Worm (Caenorhabditis elegans) whole organism, young adult: ENCODE measurements around the gene Y45F3A.1.

Experiments used
- B0035.1 ChIP-seq: sonication (generic microtip); optimal IDR thresholded peaks from 2 replicates; lab custom pipeline; 2016; ENCODE audit warnings: missing genetic modification characterization, mild to moderate bottlenecking, missing compliant biosample characterization, missing genotype, missing genetic modification reagents
- B0261.1 ChIP-seq: sonication (generic microtip); optimal IDR thresholded peaks from 2 replicates; lab custom pipeline; 2016; ENCODE audit warnings: mild to moderate bottlenecking, missing genetic modification characterization, moderate library complexity, missing compliant biosample characterization
- F33H1.4 ChIP-seq: fragments of 200-800 bp; sonication (Bioruptor generic); IDR thresholded peaks from 2 replicates; pipeline ENCODE4 v1.3.6; 2022; ENCODE audit warnings: missing genetic modification reagents, missing genetic modification characterization, missing compliant biosample characterization
- Y67H2A.10 ChIP-seq: fragments of 200-800 bp; sonication (Bioruptor generic); conservative IDR thresholded peaks from 2 replicates; pipeline ENCODE4 v1.3.6; 2022; ENCODE audit warnings: missing genetic modification reagents, missing genetic modification characterization, missing compliant biosample characterization
- Y95B8A.8 ChIP-seq: fragments of 200-800 bp; sonication (Bioruptor generic); IDR thresholded peaks from 2 replicates; pipeline ENCODE4 v1.3.6; 2022; ENCODE audit warnings: missing genetic modification reagents, missing genetic modification characterization, missing compliant biosample characterization
- ZK185.1 ChIP-seq: sonication (generic microtip); optimal IDR thresholded peaks from 2 replicates; lab custom pipeline; 2016; ENCODE audit warnings: mild to moderate bottlenecking, missing genetic modification characterization, missing compliant biosample characterization; ENCODE audit not compliant: poor library complexity, severe bottlenecking
- akir-1 ChIP-seq: fragments of 200-800 bp; sonication (Bioruptor generic); optimal IDR thresholded peaks from 2 replicates; lab custom pipeline; 2018; ENCODE audit warnings: mild to moderate bottlenecking, missing genetic modification characterization, moderate library complexity, missing compliant biosample characterization
- aptf-3 ChIP-seq: fragments of 200-800 bp; sonication (Bioruptor generic); IDR thresholded peaks from 2 replicates; pipeline ENCODE4 v1.3.6; 2022; ENCODE audit warnings: missing genetic modification characterization, missing compliant biosample characterization
- bed-2 ChIP-seq: fragments of 200-800 bp; sonication (Bioruptor generic); IDR thresholded peaks from 2 replicates; pipeline ENCODE4 v1.3.6; 2022; ENCODE audit warnings: missing genetic modification reagents, missing genetic modification characterization, missing compliant biosample characterization
- ccch-3 ChIP-seq: fragments of 200-800 bp; sonication (Bioruptor generic); optimal IDR thresholded peaks from 2 replicates; lab custom pipeline; 2018; ENCODE audit warnings: mild to moderate bottlenecking, missing genetic modification characterization, missing compliant biosample characterization
- cebp-1 ChIP-seq, 2 experiments: fragments of 200-800 bp in 1 of 2; sonication (Bioruptor generic) in 1 of 2; sonication (generic microtip) in 1 of 2; IDR thresholded peaks in 1 of 2; optimal IDR thresholded peaks in 1 of 2; 2 replicates each; pipeline versions ENCODE4 v1.3.6 to Lab custom; 2017 to 2022; ENCODE audit warnings: missing compliant biosample characterization in 2 of 2, missing genetic modification characterization in 2 of 2, mild to moderate bottlenecking in 1 of 2, missing genetic modification reagents in 1 of 2, moderate library complexity in 1 of 2
- cebp-2 ChIP-seq: fragments of 200-800 bp; sonication (Bioruptor generic); IDR thresholded peaks from 2 replicates; pipeline ENCODE4 v1.3.6; 2022; ENCODE audit warnings: missing genetic modification characterization, missing compliant biosample characterization
- ceh-100 ChIP-seq: fragments of 200-800 bp; sonication (Bioruptor generic); IDR thresholded peaks from 2 replicates; pipeline ENCODE4 v1.3.6; 2022; ENCODE audit warnings: missing genetic modification reagents, missing genetic modification characterization, missing compliant biosample characterization
- ceh-27 ChIP-seq: fragments of 200-800 bp; sonication (Bioruptor generic); optimal IDR thresholded peaks from 2 replicates; lab custom pipeline; 2018; ENCODE audit warnings: mild to moderate bottlenecking, missing genetic modification characterization, moderate library complexity, missing compliant biosample characterization
- ceh-40 ChIP-seq: fragments of 200-800 bp; sonication (Bioruptor generic); IDR thresholded peaks from 2 replicates; pipeline ENCODE4 v1.3.6; 2022; ENCODE audit warnings: missing genetic modification characterization, missing compliant biosample characterization
- ceh-79 ChIP-seq: sonication (generic microtip); optimal IDR thresholded peaks from 2 replicates; lab custom pipeline; 2017; ENCODE audit warnings: mild to moderate bottlenecking, missing genetic modification characterization, missing compliant biosample characterization
- ceh-91 ChIP-seq: fragments of 200-800 bp; sonication (Bioruptor generic); IDR thresholded peaks from 2 replicates; pipeline ENCODE4 v1.3.6; 2022; ENCODE audit warnings: missing genetic modification reagents, missing genetic modification characterization, missing compliant biosample characterization
- die-1 ChIP-seq: sonication (generic microtip); optimal IDR thresholded peaks from 2 replicates; lab custom pipeline; 2016; ENCODE audit warnings: missing genotype, mild to moderate bottlenecking, missing genetic modification characterization, missing compliant biosample characterization
- hmg-20 ChIP-seq: fragments of 200-800 bp; sonication (Bioruptor generic); IDR thresholded peaks from 2 replicates; pipeline ENCODE4 v1.3.6; 2022; ENCODE audit warnings: missing genetic modification reagents, missing genetic modification characterization, missing compliant biosample characterization
- hrde-1 ChIP-seq: sonication (generic microtip); optimal IDR thresholded peaks from 2 replicates; lab custom pipeline; 2016; ENCODE audit warnings: missing genetic modification characterization, mild to moderate bottlenecking, missing compliant biosample characterization, moderate library complexity, missing genotype, missing genetic modification reagents, borderline replicate concordance
- madf-3 ChIP-seq: fragments of 200-800 bp; sonication (Bioruptor generic); IDR thresholded peaks from 2 replicates; pipeline ENCODE4 v1.3.6; 2022; ENCODE audit warnings: missing genetic modification reagents, missing genetic modification characterization, missing compliant biosample characterization
- madf-8 ChIP-seq: fragments of 200-800 bp; sonication (Bioruptor generic); conservative IDR thresholded peaks from 2 replicates; pipeline ENCODE4 v1.3.6; 2022; ENCODE audit warnings: missing genetic modification reagents, missing genetic modification characterization, missing compliant biosample characterization
- nfyb-1 ChIP-seq: fragments of 200-800 bp; sonication (Bioruptor generic); IDR thresholded peaks from 2 replicates; pipeline ENCODE4 v1.3.6; 2022; ENCODE audit warnings: missing genetic modification reagents, missing genetic modification characterization, missing compliant biosample characterization
- nhr-120 ChIP-seq: fragments of 200-800 bp; sonication (Bioruptor generic); IDR thresholded peaks from 2 replicates; pipeline ENCODE4 v1.3.6; 2022; ENCODE audit warnings: missing genetic modification characterization, missing compliant biosample characterization
- nhr-179 ChIP-seq: sonication (generic microtip); optimal IDR thresholded peaks from 2 replicates; lab custom pipeline; 2016; ENCODE audit warnings: mild to moderate bottlenecking, missing genetic modification characterization, missing compliant biosample characterization
- nhr-27 ChIP-seq: fragments of 200-800 bp; sonication (Bioruptor generic); optimal IDR thresholded peaks from 2 replicates; lab custom pipeline; 2018; ENCODE audit warnings: mild to moderate bottlenecking, missing genetic modification characterization, moderate library complexity, missing compliant biosample characterization
- nhr-90 ChIP-seq: sonication (generic microtip); optimal IDR thresholded peaks from 2 replicates; lab custom pipeline; 2016; ENCODE audit warnings: missing genotype, mild to moderate bottlenecking, missing genetic modification characterization, missing compliant biosample characterization
- pbrm-1 ChIP-seq: fragments of 200-800 bp; sonication (Bioruptor generic); IDR thresholded peaks from 2 replicates; pipeline ENCODE4 v1.3.6; 2022; ENCODE audit warnings: missing genetic modification reagents, missing genetic modification characterization, missing compliant biosample characterization
- rec-8 ChIP-seq, 2 experiments: sonication (generic microtip); optimal IDR thresholded peaks; 2 replicates each; lab custom pipeline; 2016; ENCODE audit warnings: mild to moderate bottlenecking in 2 of 2, missing genetic modification characterization in 2 of 2, missing genetic modification reagents in 2 of 2, missing genotype in 2 of 2, missing biosample characterization in 1 of 2, missing compliant biosample characterization in 1 of 2, moderate library complexity in 1 of 2
- repo-1 ChIP-seq: sonication (generic microtip); optimal IDR thresholded peaks from 2 replicates; lab custom pipeline; 2017; ENCODE audit warnings: mild to moderate bottlenecking, missing genetic modification characterization, missing compliant biosample characterization
- rpc-1 ChIP-seq, 2 experiments: fragments of 150-350 bp in 1 of 2; sonication (generic microtip) in 1 of 2; optimal IDR thresholded peaks; 2 replicates each; lab custom pipeline; 2014 to 2018; ENCODE audit warnings: missing biosample characterization in 1 of 2, missing genetic modification characterization in 1 of 2, missing genetic modification reagents in 1 of 2, missing genotype in 1 of 2
- sdz-38 ChIP-seq: sonication (generic microtip); optimal IDR thresholded peaks from 2 replicates; lab custom pipeline; 2016; ENCODE audit warnings: missing genotype, missing genetic modification characterization, missing compliant biosample characterization
- snpc-4 ChIP-seq, 5 experiments: fragments of 150-350 bp in 1 of 5; sonication (generic microtip) in 4 of 5; optimal IDR thresholded peaks; 2 replicates each; lab custom pipeline; 2014 to 2018; ENCODE audit warnings: missing genetic modification characterization in 5 of 5, missing biosample characterization in 3 of 5, antibody characterized with exemption in 2 of 5, mild to moderate bottlenecking in 2 of 5, missing compliant biosample characterization in 2 of 5, missing genotype in 2 of 5, moderate library complexity in 2 of 5, missing genetic modification reagents in 1 of 5
- somi-1 ChIP-seq: fragments of 200-800 bp; sonication (Bioruptor generic); optimal IDR thresholded peaks from 2 replicates; lab custom pipeline; 2018; ENCODE audit warnings: mild to moderate bottlenecking, missing genetic modification characterization, missing compliant biosample characterization
- tbp1 ChIP-seq: fragments of 200-800 bp; sonication (Bioruptor generic); optimal IDR thresholded peaks from 2 replicates; lab custom pipeline; 2018; ENCODE audit warnings: mild to moderate bottlenecking, missing genetic modification characterization, missing compliant biosample characterization
- unc-62 ChIP-seq: fragments of 150-350 bp; optimal IDR thresholded peaks from 2 replicates; lab custom pipeline; 2014; ENCODE audit warnings: missing biosample characterization, missing genetic modification reagents, missing genetic modification characterization
- ztf-26 ChIP-seq: sonication (generic microtip); optimal IDR thresholded peaks from 2 replicates; lab custom pipeline; 2017; ENCODE audit warnings: missing genetic modification characterization, missing compliant biosample characterization
- ztf-28 ChIP-seq: fragments of 200-800 bp; sonication (Bioruptor generic); IDR thresholded peaks from 2 replicates; pipeline ENCODE4 v1.3.6; 2022; ENCODE audit warnings: missing genetic modification reagents, missing genetic modification characterization, missing compliant biosample characterization

Gene Y45F3A.1

DNA sequence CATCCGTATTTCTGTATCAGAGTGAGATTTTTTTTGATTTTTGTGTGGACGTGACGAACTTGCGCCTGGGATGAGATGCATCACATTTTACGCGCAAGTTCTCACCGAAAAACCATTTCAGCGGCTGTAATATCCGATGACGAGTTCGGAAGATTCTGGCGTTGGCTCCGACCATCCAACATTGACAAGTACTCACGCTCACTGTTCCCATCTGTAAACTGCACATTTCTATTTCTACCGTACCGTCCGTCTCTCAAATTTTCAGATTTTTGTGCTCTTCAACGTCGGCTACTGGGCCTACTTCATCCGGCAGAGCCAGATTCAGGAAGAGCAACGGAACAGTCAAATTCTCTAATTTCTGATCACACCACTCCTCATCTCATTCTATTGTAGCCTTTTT lies 34.3 kb downstream of the Y45F3A.1 start:
- TF ChIP-seq unc-62 (GFP tag; lab: Kevin White, UChicago) (no peak), tbp1 (GFP tag; lab: Kevin White, UChicago) (no peak), madf-3 (GFP tag; lab: Robert Waterston, UW) (0 out of 2 replicates have a peak, but pooled peaks have one; percentile 65), ztf-26 (tag; lab: Kevin White, UChicago) (no peak), hrde-1 (no peak), ceh-100 (no peak)
- TF ChIP-seq, all 124 proteins: peak for 1

DNA sequence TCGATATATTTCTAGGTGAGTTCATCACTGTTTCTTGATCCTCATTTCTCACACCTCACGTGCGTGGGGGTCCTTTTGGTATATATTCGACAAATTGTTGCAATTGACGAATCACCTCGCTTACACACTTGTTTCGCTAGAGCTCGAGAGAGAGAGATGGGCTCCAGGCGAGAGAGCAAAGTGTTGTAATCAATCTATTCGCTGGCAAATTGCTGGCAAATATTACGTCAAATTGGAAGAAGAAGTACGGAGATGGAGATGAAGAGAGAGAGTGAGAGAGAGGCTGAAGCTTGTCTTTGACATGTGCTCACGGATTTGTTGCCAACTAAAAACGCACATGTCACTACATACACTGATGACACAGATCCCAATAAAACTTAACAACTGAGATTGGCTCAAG lies 35.8 kb downstream of the Y45F3A.1 start:
- TF ChIP-seq cebp-1 (GFP tag; IDR thresholded peaks at IDR 0.05; lab: Robert Waterston, UW) (no peak), cebp-1 (tag; optimal IDR thresholded peaks at IDR 0.05; lab: Kevin White, UChicago) (peak; percentile 3), madf-8 (GFP tag; lab: Robert Waterston, UW) (no peak)
- TF ChIP-seq, all 124 proteins: peak for 1

DNA sequence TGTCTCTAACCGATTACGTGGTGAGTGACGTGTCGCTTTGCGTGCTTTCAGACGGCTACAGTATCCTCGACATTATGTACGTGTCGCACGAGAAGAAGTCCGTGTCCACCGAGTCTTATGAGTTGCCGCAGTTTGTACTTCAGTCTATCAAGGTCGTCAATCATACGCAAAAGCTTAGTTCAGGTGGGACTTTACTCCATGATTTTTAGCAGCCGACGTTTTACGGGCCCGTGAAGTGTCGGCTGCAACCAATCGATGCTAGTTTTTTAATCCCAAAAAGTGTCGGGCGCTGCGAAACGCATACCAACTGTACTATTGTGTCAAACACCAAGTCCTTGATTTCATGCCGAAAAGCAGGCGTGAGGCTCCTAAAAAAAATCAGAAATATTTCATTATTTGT lies 36.9 kb downstream of the Y45F3A.1 start:
- no peak for TF ChIP-seq repo-1
- TF ChIP-seq nhr-90 (tag; lab: Kevin White, UChicago) = no peak
- no peak for TF ChIP-seq ztf-28 (GFP tag; lab: Robert Waterston, UW)
- peak; percentile 21 for TF ChIP-seq snpc-4 (GFP tag; optimal IDR thresholded peaks at IDR 0.05; lab: Kevin White, UChicago)
- TF ChIP-seq snpc-4 (tag; optimal IDR thresholded peaks at IDR 0.05; lab: Kevin White, UChicago) = peak in 3 of 4 experiments; percentile 53 to 74 (median 59)

- TF ChIP-seq ZK185.1 (tag; lab: Kevin White, UChicago) (no peak), hmg-20 (GFP tag; lab: Robert Waterston, UW) (no peak), repo-1 (no peak), F33H1.4 (GFP tag; lab: Robert Waterston, UW) (no peak), rpc-1 (optimal IDR thresholded peaks at IDR 0.05; lab: Kevin White, UChicago) (no peak), rpc-1 (tag; optimal IDR thresholded peaks at IDR 0.05; lab: Kevin White, UChicago) (no peak), nhr-179 (tag; lab: Kevin White, UChicago) (no peak), rec-8 (tag; optimal IDR thresholded peaks at IDR 0.05; lab: Kevin White, UChicago) (no peak), ceh-27 (GFP tag; lab: Kevin White, UChicago) (no peak), cebp-2 (GFP tag; lab: Robert Waterston, UW) (no peak), tbp1 (GFP tag; lab: Kevin White, UChicago) (no peak)
These were observed 38.7 kb downstream of the Y45F3A.1 start for ce11 chrIII:10523025-10523424.

- TF ChIP-seq B0035.1 (no peak), ceh-40 (no peak), Y95B8A.8 (GFP tag; lab: Robert Waterston, UW) (no peak), nfyb-1 (GFP tag; lab: Robert Waterston, UW) (no peak), ceh-100 (no peak), somi-1 (GFP tag; lab: Kevin White, UChicago) (no peak), nhr-120 (GFP tag; lab: Robert Waterston, UW) (no peak), sdz-38 (tag; lab: Kevin White, UChicago) (no peak), nhr-179 (tag; lab: Kevin White, UChicago) (no peak), Y67H2A.10 (no peak), B0261.1 (tag; lab: Kevin White, UChicago) (no peak), ceh-91 (GFP tag; lab: Robert Waterston, UW) (no peak), ccch-3 (GFP tag; lab: Kevin White, UChicago) (no peak), akir-1 (GFP tag; lab: Kevin White, UChicago) (no peak), aptf-3 (GFP tag; lab: Robert Waterston, UW) (no peak), bed-2 (no peak), ceh-79 (tag; lab: Kevin White, UChicago) (no peak), nhr-27 (no peak), die-1 (tag; lab: Kevin White, UChicago) (no peak), pbrm-1 (GFP tag; lab: Robert Waterston, UW) (no peak)
These were observed 40.5 kb downstream of the Y45F3A.1 start for ce11 chrIII:10521219-10521618.
